Worm (Caenorhabditis elegans) whole organism, L4 larva: ENCODE data around the gene Y55F3AM.13.

ENCODE experiments used
- ZK546.5 ChIP-seq, 2 experiments: sonication (generic microtip); optimal IDR thresholded peaks; 2 replicates each; lab custom pipeline; 2017; ENCODE audit warnings: missing biosample characterization in 2 of 2, missing genetic modification characterization in 2 of 2
- attf-4 ChIP-seq: sonication (generic microtip); optimal IDR thresholded peaks from 3 replicates; lab custom pipeline; 2017; ENCODE audit warnings: missing biosample characterization, missing genetic modification characterization
- dve-1 ChIP-seq: sonication (generic microtip); optimal IDR thresholded peaks from 2 replicates; lab custom pipeline; 2017; ENCODE audit warnings: antibody characterized with exemption, mild to moderate bottlenecking, missing genetic modification characterization, missing compliant biosample characterization; ENCODE audit not compliant: insufficient read depth
- hlh-30 ChIP-seq: sonication (generic microtip); optimal IDR thresholded peaks from 2 replicates; lab custom pipeline; 2017; ENCODE audit warnings: antibody characterized with exemption, mild to moderate bottlenecking, missing genetic modification characterization, missing compliant biosample characterization; ENCODE audit not compliant: insufficient read depth
- mdl-1 ChIP-seq, 2 experiments: fragments of 150-350 bp in 1 of 2; sonication (generic microtip) in 1 of 2; optimal IDR thresholded peaks; 2 replicates each; lab custom pipeline; 2014 to 2017; ENCODE audit warnings: missing biosample characterization in 2 of 2, missing genetic modification characterization in 2 of 2
- nhr-42 ChIP-seq: fragments of 200-800 bp; sonication (Bioruptor generic); IDR thresholded peaks from 2 replicates; pipeline ENCODE4 v1.3.6; 2022; ENCODE audit warnings: missing genetic modification characterization, missing compliant biosample characterization
- snpc-4 ChIP-seq: fragments of 150-350 bp; optimal IDR thresholded peaks from 2 replicates; lab custom pipeline; 2014; ENCODE audit warnings: missing biosample characterization, missing genetic modification characterization
- unc-62 ChIP-seq, 3 experiments: fragments of 150-350 bp in 1 of 3; sonication (generic microtip); optimal IDR thresholded peaks in 2 of 3; peaks in 1 of 3; 1 replicate in 1 of 3; 2 replicates in 2 of 3; lab custom pipeline; 2014 to 2017; ENCODE audit warnings: missing biosample characterization in 3 of 3, missing genetic modification characterization in 3 of 3, missing genetic modification reagents in 3 of 3, missing genotype in 1 of 3

- TF ChIP-seq dve-1 (no peak), snpc-4 (tag; lab: Kevin White, UChicago) (no peak), nhr-42 (no peak), attf-4 (no peak), ZK546.5 (tag; optimal IDR thresholded peaks at IDR 0.05; lab: Kevin White, UChicago) (no peak), mdl-1 (tag; optimal IDR thresholded peaks at IDR 0.05; lab: Kevin White, UChicago) (no peak), unc-62 (GFP tag; optimal IDR thresholded peaks at IDR 0.05 in 1 of 2; lab: Kevin White, UChicago) (no peak), unc-62 (tag; optimal IDR thresholded peaks at IDR 0.05; lab: Kevin White, UChicago) (no peak), hlh-30 (tag; lab: Kevin White, UChicago) (no peak)
Measured at ce11 chrIV:1074069-1074468, 18.0 kb upstream of the Y55F3AM.13 start.
